Fruit fly (Drosophila melanogaster) whole organism, embryonic: ENCODE measurements around the gene pyd.

Source experiments
- Antp ChIP-seq: fragments of 200-800 bp; sonication (Bioruptor generic); optimal IDR thresholded peaks from 3 replicates; lab custom pipeline; 2016; ENCODE audit warnings: missing biosample characterization, missing genetic modification characterization
- CG10321 ChIP-seq: fragments of 200-800 bp; sonication (Bioruptor generic); IDR thresholded peaks from 2 replicates; pipeline ENCODE4 v1.3.6; 2022; ENCODE audit warnings: missing biosample characterization, missing genetic modification characterization
- CG12744 ChIP-seq: fragments of 200-800 bp; sonication (Bioruptor generic); optimal IDR thresholded peaks from 2 replicates; lab custom pipeline; 2016; ENCODE audit warnings: missing biosample characterization, missing genetic modification characterization
- CG13287 ChIP-seq: fragments of 200-800 bp; sonication (Bioruptor generic); IDR thresholded peaks from 2 replicates; pipeline ENCODE4 v1.3.6; 2022; ENCODE audit warnings: missing biosample characterization, missing genetic modification characterization; ENCODE audit not compliant: partially characterized antibody
- CG14860 ChIP-seq: fragments of 200-800 bp; sonication (Bioruptor generic); IDR thresholded peaks from 3 replicates; pipeline ENCODE4 v1.3.6; 2022; ENCODE audit warnings: missing biosample characterization, missing genetic modification characterization; ENCODE audit not compliant: partially characterized antibody
- CG1529 ChIP-seq: fragments of 200-800 bp; sonication (Bioruptor generic); optimal IDR thresholded peaks from 3 replicates; lab custom pipeline; 2018; ENCODE audit warnings: missing biosample characterization, missing genetic modification characterization
- CG1603 ChIP-seq: fragments of 200-800 bp; sonication (Bioruptor generic); optimal IDR thresholded peaks from 2 replicates; lab custom pipeline; 2019; ENCODE audit warnings: missing biosample characterization, mild to moderate bottlenecking, missing genetic modification characterization, moderate library complexity
- CG17186 ChIP-seq: fragments of 200-800 bp; sonication (Bioruptor generic); optimal IDR thresholded peaks from 3 replicates; lab custom pipeline; 2017; ENCODE audit warnings: missing biosample characterization, missing genetic modification reagents, missing genetic modification characterization
- CG17361 ChIP-seq: fragments of 200-800 bp; sonication (Bioruptor generic); IDR thresholded peaks from 3 replicates; pipeline ENCODE4 v1.3.6; 2022; ENCODE audit warnings: missing biosample characterization, missing genetic modification characterization
- CG2199 ChIP-seq: fragments of 200-800 bp; sonication (Bioruptor generic); IDR thresholded peaks from 3 replicates; pipeline ENCODE4 v1.3.6; 2022; ENCODE audit warnings: missing biosample characterization, missing genetic modification characterization
- CG2875 ChIP-seq: fragments of 200-800 bp; sonication (Bioruptor generic); optimal IDR thresholded peaks from 2 replicates; lab custom pipeline; 2017; ENCODE audit warnings: missing biosample characterization, mild to moderate bottlenecking, missing genetic modification characterization, missing genetic modification reagents
- CG2889 ChIP-seq: fragments of 200-800 bp; sonication (Bioruptor generic); IDR thresholded peaks from 3 replicates; pipeline ENCODE4 v1.3.6; 2022; ENCODE audit warnings: missing biosample characterization, missing genetic modification characterization
- CG3065 ChIP-seq: fragments of 200-800 bp; sonication (Bioruptor generic); optimal IDR thresholded peaks from 2 replicates; lab custom pipeline; 2016; ENCODE audit warnings: missing biosample characterization, missing genetic modification characterization
- CG32767 ChIP-seq: fragments of 200-800 bp; sonication (Bioruptor generic); IDR thresholded peaks from 2 replicates; pipeline ENCODE4 v1.3.6; 2022; ENCODE audit warnings: missing biosample characterization, missing genetic modification characterization
- CG3838 ChIP-seq: fragments of 200-800 bp; sonication (Bioruptor generic); optimal IDR thresholded peaks from 3 replicates; lab custom pipeline; 2016; ENCODE audit warnings: missing biosample characterization, missing genetic modification characterization
- CG4617 ChIP-seq: fragments of 200-800 bp; sonication (Bioruptor generic); optimal IDR thresholded peaks from 3 replicates; lab custom pipeline; 2016; ENCODE audit warnings: missing biosample characterization, missing genetic modification characterization, borderline replicate concordance
- CG5245 ChIP-seq: fragments of 200-800 bp; sonication (Bioruptor generic); optimal IDR thresholded peaks from 3 replicates; lab custom pipeline; 2016; ENCODE audit warnings: missing biosample characterization, missing genetic modification characterization
- CG7357 ChIP-seq: fragments of 200-800 bp; sonication (Bioruptor generic); IDR thresholded peaks from 3 replicates; pipeline ENCODE4 v1.3.6; 2022; ENCODE audit warnings: missing biosample characterization, missing genetic modification characterization
- CG8281 ChIP-seq: fragments of 200-800 bp; sonication (Bioruptor generic); optimal IDR thresholded peaks from 2 replicates; lab custom pipeline; 2018; ENCODE audit warnings: missing biosample characterization, mild to moderate bottlenecking, missing genetic modification characterization, moderate library complexity
- CG9609 ChIP-seq: fragments of 200-800 bp; sonication (Bioruptor generic); optimal IDR thresholded peaks from 3 replicates; lab custom pipeline; 2016; ENCODE audit warnings: missing biosample characterization, missing genetic modification characterization
- D ChIP-seq, 2 experiments: fragments of 200-800 bp in 1 of 2; fragments of >200 bp in 1 of 2; sonication (Bioruptor generic) in 1 of 2; optimal IDR thresholded peaks; 2 replicates in 1 of 2; 3 replicates in 1 of 2; lab custom pipeline; 2017; ENCODE audit warnings: mild to moderate bottlenecking in 1 of 2, missing biosample characterization in 1 of 2, missing genetic modification characterization in 1 of 2, missing genetic modification reagents in 1 of 2
- Dek ChIP-seq: fragments of 200-800 bp; sonication (Bioruptor generic); optimal IDR thresholded peaks from 3 replicates; lab custom pipeline; 2019; ENCODE audit warnings: missing biosample characterization, mild to moderate bottlenecking, missing genetic modification characterization, moderate library complexity
- Dip3 ChIP-seq: fragments of 200-800 bp; sonication (Bioruptor generic); optimal IDR thresholded peaks from 3 replicates; lab custom pipeline; 2016; ENCODE audit warnings: missing biosample characterization, missing genetic modification characterization
- Dp ChIP-seq: fragments of 200-800 bp; sonication (Bioruptor generic); optimal IDR thresholded peaks from 2 replicates; lab custom pipeline; 2018; ENCODE audit warnings: missing biosample characterization, mild to moderate bottlenecking, missing genetic modification characterization, moderate library complexity
- Dref ChIP-seq: fragments of 200-800 bp; sonication (Bioruptor generic); IDR thresholded peaks from 2 replicates; pipeline ENCODE4 v1.3.6; 2022; ENCODE audit warnings: missing biosample characterization, missing genetic modification characterization
- E2f2 ChIP-seq: fragments of 200-800 bp; sonication (Bioruptor generic); IDR thresholded peaks from 2 replicates; pipeline ENCODE4 v1.3.6; 2022; ENCODE audit warnings: missing biosample characterization, missing genetic modification characterization
- Ets65A ChIP-seq: fragments of 200-800 bp; sonication (Bioruptor generic); peaks from one replicate; lab custom pipeline; 2016; ENCODE audit warnings: missing biosample characterization, missing genetic modification characterization
- Hmx ChIP-seq: fragments of 200-800 bp; sonication (Bioruptor generic); optimal IDR thresholded peaks from 2 replicates; lab custom pipeline; 2016; ENCODE audit warnings: missing biosample characterization, missing genetic modification characterization
- MBD-R2 ChIP-seq: fragments of 200-800 bp; sonication (Bioruptor generic); IDR thresholded peaks from 2 replicates; pipeline ENCODE4 v1.3.6; 2022; ENCODE audit warnings: missing biosample characterization, missing genetic modification characterization
- MESR4 ChIP-seq: fragments of 200-800 bp; sonication (Bioruptor generic); optimal IDR thresholded peaks from 2 replicates; lab custom pipeline; 2018; ENCODE audit warnings: missing biosample characterization, mild to moderate bottlenecking, missing genetic modification characterization, moderate library complexity
- Med ChIP-seq: fragments of 200-800 bp; sonication (Bioruptor generic); peaks from one replicate; lab custom pipeline; 2016; ENCODE audit warnings: missing biosample characterization, missing genetic modification characterization, mild to moderate bottlenecking, inconsistent platforms, moderate library complexity
- Mes4 ChIP-seq: fragments of 200-800 bp; sonication (Bioruptor generic); optimal IDR thresholded peaks from 2 replicates; lab custom pipeline; 2016; ENCODE audit warnings: missing biosample characterization, missing genetic modification characterization
- Myb ChIP-seq: fragments of 200-800 bp; sonication (Bioruptor generic); optimal IDR thresholded peaks from 2 replicates; lab custom pipeline; 2016; ENCODE audit warnings: missing biosample characterization, missing genetic modification characterization
- Stat92E ChIP-seq, 3 experiments: fragments of >200 bp in 2 of 3; fragments of 200-800 bp in 1 of 3; sonication (Bioruptor generic) in 1 of 3; optimal IDR thresholded peaks; 2 replicates each; lab custom pipeline; 2017 to 2019; ENCODE audit warnings: missing biosample characterization in 3 of 3, missing genetic modification characterization in 3 of 3, mild to moderate bottlenecking in 1 of 3, moderate library complexity in 1 of 3
- cad ChIP-seq: fragments of >200 bp; optimal IDR thresholded peaks from 2 replicates; lab custom pipeline; 2017; ENCODE audit warnings: missing biosample characterization, missing genetic modification characterization
- chinmo ChIP-seq: fragments of 200-800 bp; sonication (Bioruptor generic); IDR thresholded peaks from 4 replicates; pipeline ENCODE4 v1.3.6; 2022; ENCODE audit warnings: missing biosample characterization, missing genetic modification characterization; ENCODE audit not compliant: partially characterized antibody
- crc ChIP-seq: fragments of 200-800 bp; sonication (Bioruptor generic); optimal IDR thresholded peaks from 2 replicates; lab custom pipeline; 2016; ENCODE audit warnings: missing biosample characterization, missing genetic modification characterization
- fd64A ChIP-seq: fragments of 200-800 bp; sonication (Bioruptor generic); optimal IDR thresholded peaks from 3 replicates; lab custom pipeline; 2018; ENCODE audit warnings: missing biosample characterization, mild to moderate bottlenecking, missing genetic modification characterization
- ftz-f1 ChIP-seq: fragments of 200-800 bp; sonication (Bioruptor generic); optimal IDR thresholded peaks from 2 replicates; lab custom pipeline; 2016; ENCODE audit warnings: missing biosample characterization, missing genetic modification characterization
- gem ChIP-seq: fragments of 200-800 bp; sonication (Bioruptor generic); optimal IDR thresholded peaks from 2 replicates; lab custom pipeline; 2019; ENCODE audit warnings: missing biosample characterization, mild to moderate bottlenecking, missing genetic modification characterization, moderate library complexity
- ham ChIP-seq: fragments of 200-800 bp; sonication (Bioruptor generic); IDR thresholded peaks from 2 replicates; pipeline ENCODE4 v1.3.6; 2022; ENCODE audit warnings: missing biosample characterization, missing genetic modification characterization
- ken ChIP-seq: fragments of 200-800 bp; sonication (Bioruptor generic); IDR thresholded peaks from 3 replicates; pipeline ENCODE4 v1.3.6; 2022; ENCODE audit warnings: missing biosample characterization, missing genetic modification characterization
- klu ChIP-seq: fragments of 200-800 bp; sonication (Bioruptor generic); IDR thresholded peaks from 2 replicates; pipeline ENCODE4 v1.3.6; 2022; ENCODE audit warnings: missing biosample characterization, missing genetic modification characterization
- pan ChIP-seq, 4 experiments: fragments of >200 bp in 3 of 4; fragments of 200-800 bp in 1 of 4; sonication (Bioruptor generic) in 1 of 4; optimal IDR thresholded peaks in 3 of 4; IDR thresholded peaks in 1 of 4; 2 replicates each; pipeline versions ENCODE4 v1.3.6 to Lab custom; 2017 to 2022; ENCODE audit warnings: missing biosample characterization in 2 of 4, missing genetic modification characterization in 2 of 4, mixed read lengths in 1 of 4
- pzg ChIP-seq: fragments of 200-800 bp; sonication (Bioruptor generic); optimal IDR thresholded peaks from 3 replicates; lab custom pipeline; 2018; ENCODE audit warnings: missing biosample characterization, mild to moderate bottlenecking, missing genetic modification characterization, moderate library complexity
- sr ChIP-seq: fragments of 200-800 bp; sonication (Bioruptor generic); IDR thresholded peaks from 3 replicates; pipeline ENCODE4 v1.3.6; 2022; ENCODE audit warnings: missing biosample characterization, missing genetic modification characterization
- trh ChIP-seq: fragments of 200-800 bp; sonication (Bioruptor generic); optimal IDR thresholded peaks from 2 replicates; lab custom pipeline; 2016; ENCODE audit warnings: missing biosample characterization, missing genetic modification characterization

Gene pyd

dm6 chr3R:8806638-8807037 is 125.1 kb downstream of the pyd start (continued):
- TF ChIP-seq CG1529 (GFP tag; lab: Kevin White, UChicago), result no peak

dm6 chr3R:8806104-8806503 is 125.6 kb downstream of the pyd start, which contains the start of gene hng2:
Gene hng2 (plus strand): TSS chr3R:8806322.
- TF ChIP-seq klu (GFP tag; lab: Robert Waterston, UW) (no peak), CG2199 (GFP tag; lab: Robert Waterston, UW) (0 out of 3 replicates have a peak, but pooled peaks have one; percentile 49), pzg (GFP tag; lab: Kevin White, UChicago) (peak; percentile 36), ken (GFP tag; lab: Robert Waterston, UW) (no peak), Dp (GFP tag; lab: Kevin White, UChicago) (peak; percentile 22), CG13287 (GFP tag; lab: Robert Waterston, UW) (0 out of 2 replicates have a peak, but pooled peaks have one; percentile 8), CG4617 (peak; percentile 12), E2f2 (GFP tag; lab: Robert Waterston, UW) (peak; percentile 4), cad (GFP tag; lab: Kevin White, UChicago) (peak; percentile 7), gem (tag; lab: Kevin White, UChicago) (no peak), Med (GFP tag; lab: Kevin White, UChicago) (peak; percentile 44), Dip3 (GFP tag; lab: Kevin White, UChicago) (no peak), MBD-R2 (peak; percentile 39; the same call in 1 of the 2 replicates), CG3838 (GFP tag; lab: Kevin White, UChicago) (peak; percentile 74), trh (no peak), Dref (peak; percentile 34; the same call in 1 of the 2 replicates), CG1603 (tag; lab: Kevin White, UChicago) (peak; percentile 37), Myb (GFP tag; lab: Kevin White, UChicago) (peak; percentile 64), CG8281 (tag; lab: Kevin White, UChicago) (peak; percentile 81), MESR4 (GFP tag; lab: Kevin White, UChicago) (peak; percentile 16), Ets65A (GFP tag; lab: Kevin White, UChicago) (peak; percentile 28), CG17186 (peak; percentile 99), CG32767 (GFP tag; lab: Robert Waterston, UW) (no peak), CG9609 (GFP tag; lab: Kevin White, UChicago) (no peak), CG2889 (GFP tag; lab: Robert Waterston, UW) (no peak), CG2875 (no peak), D (optimal IDR thresholded peaks at IDR 0.05; lab: Kevin White, UChicago) (no peak), D (GFP tag; optimal IDR thresholded peaks at IDR 0.05; lab: Kevin White, UChicago) (no peak)

DNA sequence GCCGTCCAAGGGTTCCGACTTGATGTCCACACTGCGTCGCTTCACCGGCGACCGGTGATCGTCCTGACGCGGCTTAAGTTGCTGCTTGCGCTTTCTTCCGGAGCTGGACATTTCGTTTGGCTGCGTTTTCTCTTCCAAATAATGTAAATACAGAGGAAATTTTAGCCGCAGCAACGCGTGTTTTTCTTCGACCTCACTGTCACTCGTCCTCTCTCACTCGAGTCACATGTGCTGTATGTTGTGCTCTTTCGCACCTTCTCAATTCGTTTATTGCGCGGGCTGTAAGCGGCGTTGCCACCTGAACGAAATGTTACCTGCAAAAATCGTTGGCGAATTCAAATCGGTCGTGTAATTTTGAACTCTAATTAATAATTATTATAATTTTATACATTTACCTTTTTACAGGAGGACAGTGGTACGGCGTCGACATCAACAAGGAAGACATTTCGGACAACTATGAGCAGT is 126.3 kb downstream of the pyd start, which contains the start of gene CG9839:
Gene CG9839, minus strand, starts transcription at position 415 of the 465 bp plus-strand sequence.
- TF ChIP-seq Hmx (GFP tag; lab: Kevin White, UChicago) (no peak), CG14860 (GFP tag; lab: Robert Waterston, UW) (no peak), fd64A (GFP tag; lab: Kevin White, UChicago) (no peak), CG12744 (no peak), CG5245 (no peak), Antp (GFP tag; lab: Kevin White, UChicago) (no peak), CG2199 (GFP tag; lab: Robert Waterston, UW) (peak; percentile 69; the same call in 1 of the 3 replicates), chinmo (GFP tag; lab: Robert Waterston, UW) (no peak), crc (GFP tag; lab: Kevin White, UChicago) (no peak), ham (GFP tag; lab: Robert Waterston, UW) (no peak), CG13287 (GFP tag; lab: Robert Waterston, UW) (peak; percentile 13; the same call in 1 of the 2 replicates), ken (GFP tag; lab: Robert Waterston, UW) (no peak), Dek (tag; lab: Kevin White, UChicago) (no peak), Stat92E (GFP tag; optimal IDR thresholded peaks at IDR 0.05; lab: Kevin White, UChicago) (no peak), pan (optimal IDR thresholded peaks at IDR 0.05; lab: Kevin White, UChicago) (no peak), pan (GFP tag; optimal IDR thresholded peaks at IDR 0.05 in 1 of 2, IDR thresholded peaks at IDR 0.05 in 1 of 2) (no peak), CG3065 (GFP tag; lab: Kevin White, UChicago) (no peak), CG17361 (GFP tag; lab: Robert Waterston, UW) (no peak), sr (no peak), Mes4 (GFP tag; lab: Kevin White, UChicago) (no peak), CG10321 (GFP tag; lab: Robert Waterston, UW) (peak; percentile 95), ftz-f1 (GFP tag; lab: Kevin White, UChicago) (no peak), CG7357 (GFP tag; lab: Robert Waterston, UW) (no peak)
